Fruit fly (Drosophila melanogaster) Kc167 (cell line): ENCODE measurements around the gene CG32756.

Experiments
- Myc ChIP-seq: fragments of >200 bp; optimal IDR thresholded peaks from 2 replicates; lab custom pipeline; 2017; ENCODE audit warnings: missing external identifiers
- Sin3A ChIP-seq: fragments of >200 bp; optimal IDR thresholded peaks from 2 replicates; lab custom pipeline; 2018; ENCODE audit warnings: missing external identifiers
- h ChIP-seq: fragments of >200 bp; optimal IDR thresholded peaks from 3 replicates; lab custom pipeline; 2018; ENCODE audit warnings: missing external identifiers

dm6 chrX:5917310-5917988 lies 28.0 kb upstream of the CG32756 start:
- TF ChIP-seq Sin3A (no peak), Myc (lab: Kevin White, UChicago) (no peak), h (lab: Kevin White, UChicago) (no peak)
